Worm (Caenorhabditis elegans) whole organism, L1 larva: Measurements from ENCODE around the gene git-1.

ENCODE experiments used
- ama-1 ChIP-seq: fragments of 150-350 bp; optimal IDR thresholded peaks from 2 replicates; lab custom pipeline; 2014
- blmp-1 ChIP-seq: fragments of 150-350 bp; optimal IDR thresholded peaks from 2 replicates; lab custom pipeline; 2014; ENCODE audit warnings: missing biosample characterization, missing genetic modification characterization
- fkh-10 ChIP-seq: sonication (generic microtip); optimal IDR thresholded peaks from 2 replicates; lab custom pipeline; 2017; ENCODE audit warnings: missing biosample characterization, missing genetic modification reagents, missing genetic modification characterization
- fos-1 ChIP-seq: fragments of 150-350 bp; optimal IDR thresholded peaks from 2 replicates; lab custom pipeline; 2014; ENCODE audit warnings: missing biosample characterization, missing genetic modification characterization
- lin-13 ChIP-seq: fragments of 150-350 bp; optimal IDR thresholded peaks from 2 replicates; lab custom pipeline; 2014; ENCODE audit warnings: missing biosample characterization, missing genetic modification reagents, missing genetic modification characterization
- lin-14 ChIP-seq: fragments of 200-800 bp; sonication (Bioruptor generic); optimal IDR thresholded peaks from 2 replicates; lab custom pipeline; 2018; ENCODE audit warnings: mild to moderate bottlenecking, missing genetic modification characterization, moderate library complexity, missing compliant biosample characterization
- lin-39 ChIP-seq: fragments of 150-350 bp; optimal IDR thresholded peaks from 2 replicates; lab custom pipeline; 2014; ENCODE audit warnings: missing biosample characterization, missing genetic modification reagents, missing genetic modification characterization
- nhr-237 ChIP-seq: fragments of 150-350 bp; optimal IDR thresholded peaks from 2 replicates; lab custom pipeline; 2014; ENCODE audit warnings: missing biosample characterization, missing genetic modification characterization
- nhr-47 ChIP-seq: sonication (generic microtip); optimal IDR thresholded peaks from 2 replicates; lab custom pipeline; 2016; ENCODE audit warnings: mild to moderate bottlenecking, missing genetic modification characterization, moderate library complexity, missing compliant biosample characterization
- nhr-76 ChIP-seq: sonication (generic microtip); optimal IDR thresholded peaks from 2 replicates; lab custom pipeline; 2017; ENCODE audit warnings: missing biosample characterization, missing genetic modification characterization
- pag-3 ChIP-seq: sonication (generic microtip); optimal IDR thresholded peaks from 2 replicates; lab custom pipeline; 2017; ENCODE audit warnings: missing genetic modification characterization, mild to moderate bottlenecking, missing compliant biosample characterization, antibody characterized with exemption, borderline replicate concordance; ENCODE audit not compliant: insufficient read depth
- rnt-1 ChIP-seq: sonication (generic microtip); optimal IDR thresholded peaks from 2 replicates; lab custom pipeline; 2016; ENCODE audit warnings: mild to moderate bottlenecking, missing genetic modification characterization, moderate library complexity, missing compliant biosample characterization
- ztf-4 ChIP-seq: fragments of 150-350 bp; optimal IDR thresholded peaks from 2 replicates; lab custom pipeline; 2014; ENCODE audit warnings: missing biosample characterization, missing genetic modification characterization

DNA sequence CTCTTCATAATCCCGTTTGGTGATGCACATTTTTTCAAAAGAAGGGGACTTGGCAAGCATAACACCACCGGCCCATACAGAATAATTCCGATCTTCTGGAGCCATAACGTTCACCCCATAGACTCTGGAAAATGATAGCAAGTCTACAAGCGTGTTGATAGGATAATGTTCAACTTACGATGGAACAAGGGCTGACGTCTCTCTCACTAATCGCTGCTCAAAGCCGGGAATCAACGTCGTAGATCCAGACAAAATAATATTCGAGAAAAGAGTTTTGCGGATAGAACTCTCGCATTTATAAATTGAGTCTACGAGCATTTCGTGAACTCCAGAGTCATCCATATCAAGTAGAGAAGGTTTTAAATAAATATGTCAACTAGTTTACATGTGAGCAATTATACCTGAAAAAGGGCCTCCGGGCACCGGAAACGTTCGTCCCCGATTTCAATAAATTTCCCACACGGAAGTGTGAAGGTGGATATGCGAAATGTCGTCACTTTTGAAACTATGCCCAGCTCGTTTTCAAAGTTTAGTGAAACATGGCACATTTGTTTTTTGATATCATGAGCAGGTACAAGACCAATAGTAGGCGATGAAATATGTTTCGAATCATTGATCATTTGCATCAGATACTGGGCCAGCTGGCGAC, 32.7 kb upstream of the git-1 start:
- TF ChIP-seq lin-13 (GFP tag; lab: Kevin White, UChicago) (no peak), lin-14 (GFP tag; lab: Kevin White, UChicago) (no peak), ama-1 (lab: Kevin White, UChicago) (no peak), nhr-237 (tag; lab: Kevin White, UChicago) (no peak), nhr-76 (tag; lab: Kevin White, UChicago) (no peak), fkh-10 (no peak), ztf-4 (tag; lab: Kevin White, UChicago) (no peak), pag-3 (tag; lab: Kevin White, UChicago) (no peak), rnt-1 (tag; lab: Kevin White, UChicago) (no peak), blmp-1 (tag; lab: Kevin White, UChicago) (no peak), nhr-47 (tag; lab: Kevin White, UChicago) (no peak), fos-1 (no peak), lin-39 (tag; lab: Kevin White, UChicago) (no peak)
